Worm (Caenorhabditis elegans) whole organism, L2 larva: ENCODE results near the gene fbxb-54.

Source experiments
- C34F6.9 ChIP-seq: fragments of 150-350 bp; optimal IDR thresholded peaks from 2 replicates; lab custom pipeline; 2014; ENCODE audit warnings: missing biosample characterization, missing genetic modification characterization
- F13H6.1 ChIP-seq: sonication (generic microtip); optimal IDR thresholded peaks from 2 replicates; lab custom pipeline; 2016; ENCODE audit warnings: missing genetic modification characterization, missing compliant biosample characterization
- R02D3.7 ChIP-seq: fragments of 150-350 bp; optimal IDR thresholded peaks from 2 replicates; lab custom pipeline; 2014; ENCODE audit warnings: missing biosample characterization, missing genetic modification characterization
- ZK546.5 ChIP-seq: sonication (generic microtip); optimal IDR thresholded peaks from 2 replicates; lab custom pipeline; 2017; ENCODE audit warnings: missing biosample characterization, missing genetic modification characterization
- alr-1 ChIP-seq: fragments of 150-350 bp; optimal IDR thresholded peaks from 2 replicates; lab custom pipeline; 2014; ENCODE audit warnings: missing biosample characterization, missing genetic modification characterization
- aly-2 ChIP-seq: fragments of 150-350 bp; optimal IDR thresholded peaks from 2 replicates; lab custom pipeline; 2014; ENCODE audit warnings: missing biosample characterization, missing genetic modification characterization
- ama-1 ChIP-seq: fragments of 150-350 bp; optimal IDR thresholded peaks from 2 replicates; lab custom pipeline; 2018; ENCODE audit warnings: inconsistent platforms
- blmp-1 ChIP-seq: sonication (generic microtip); optimal IDR thresholded peaks from 2 replicates; lab custom pipeline; 2017; ENCODE audit warnings: missing genetic modification characterization, mild to moderate bottlenecking, missing compliant biosample characterization, antibody characterized with exemption, moderate library complexity; ENCODE audit not compliant: insufficient read depth
- ceh-16 ChIP-seq: fragments of 150-350 bp; optimal IDR thresholded peaks from 2 replicates; lab custom pipeline; 2014; ENCODE audit warnings: missing biosample characterization, missing genetic modification characterization
- crh-2 ChIP-seq: sonication (generic microtip); optimal IDR thresholded peaks from 2 replicates; lab custom pipeline; 2017; ENCODE audit warnings: missing biosample characterization, missing genetic modification characterization
- dmd-4 ChIP-seq: sonication (generic microtip); optimal IDR thresholded peaks from 2 replicates; lab custom pipeline; 2017; ENCODE audit warnings: missing biosample characterization, missing genetic modification characterization
- egl-27 ChIP-seq: sonication (generic microtip); optimal IDR thresholded peaks from 3 replicates; lab custom pipeline; 2017; ENCODE audit warnings: missing biosample characterization, missing genetic modification reagents, missing genetic modification characterization
- elt-1 ChIP-seq: fragments of 150-350 bp; optimal IDR thresholded peaks from 2 replicates; lab custom pipeline; 2014; ENCODE audit warnings: missing biosample characterization, missing genetic modification characterization
- elt-3 ChIP-seq: sonication (generic microtip); optimal IDR thresholded peaks from 2 replicates; lab custom pipeline; 2017; ENCODE audit warnings: missing biosample characterization, missing genetic modification characterization
- fos-1 ChIP-seq: fragments of 150-350 bp; optimal IDR thresholded peaks from 2 replicates; lab custom pipeline; 2014; ENCODE audit warnings: missing biosample characterization, missing genetic modification characterization
- gmeb-1 ChIP-seq: fragments of 150-350 bp; optimal IDR thresholded peaks from 2 replicates; lab custom pipeline; 2014; ENCODE audit warnings: missing biosample characterization, missing genetic modification characterization
- lin-11 ChIP-seq: fragments of 150-350 bp; sonication (generic microtip); optimal IDR thresholded peaks from 2 replicates; lab custom pipeline; 2014; ENCODE audit warnings: missing biosample characterization, missing genetic modification characterization, inconsistent platforms, mixed read lengths
- mbf-1 ChIP-seq: sonication (generic microtip); optimal IDR thresholded peaks from 2 replicates; lab custom pipeline; 2017; ENCODE audit warnings: missing biosample characterization, missing genetic modification characterization
- nhr-10 ChIP-seq: sonication (generic microtip); optimal IDR thresholded peaks from 2 replicates; lab custom pipeline; 2017; ENCODE audit warnings: missing biosample characterization, missing genetic modification characterization
- nhr-129 ChIP-seq: fragments of 150-350 bp; optimal IDR thresholded peaks from 2 replicates; lab custom pipeline; 2014; ENCODE audit warnings: missing biosample characterization, missing genetic modification characterization
- nhr-237 ChIP-seq: fragments of 150-350 bp; optimal IDR thresholded peaks from 2 replicates; lab custom pipeline; 2014; ENCODE audit warnings: missing biosample characterization, missing genetic modification characterization
- nhr-25 ChIP-seq: fragments of 150-350 bp; sonication (generic microtip); optimal IDR thresholded peaks from 3 replicates; lab custom pipeline; 2014; ENCODE audit warnings: missing biosample characterization, missing genetic modification characterization
- nhr-77 ChIP-seq: fragments of 150-350 bp; optimal IDR thresholded peaks from 2 replicates; lab custom pipeline; 2014; ENCODE audit warnings: missing biosample characterization, missing genetic modification characterization
- sem-4 ChIP-seq: fragments of 150-350 bp; optimal IDR thresholded peaks from 2 replicates; lab custom pipeline; 2014; ENCODE audit warnings: missing biosample characterization, missing genetic modification reagents, missing genetic modification characterization
- skn-1 ChIP-seq: sonication (generic microtip); optimal IDR thresholded peaks from 2 replicates; lab custom pipeline; 2017; ENCODE audit warnings: missing biosample characterization, missing genetic modification characterization
- sma-3 ChIP-seq: sonication (generic microtip); optimal IDR thresholded peaks from 2 replicates; lab custom pipeline; 2016; ENCODE audit warnings: missing genetic modification reagents, missing genetic modification characterization, missing compliant biosample characterization
- sma-9 ChIP-seq, 2 experiments: fragments of 150-350 bp in 1 of 2; sonication (generic microtip) in 1 of 2; optimal IDR thresholded peaks; 2 replicates each; lab custom pipeline; 2014 to 2016; ENCODE audit warnings: missing genetic modification characterization in 2 of 2, mild to moderate bottlenecking in 1 of 2, missing biosample characterization in 1 of 2, missing compliant biosample characterization in 1 of 2, missing genetic modification reagents in 1 of 2, moderate library complexity in 1 of 2
- snpc-4 ChIP-seq: fragments of 150-350 bp; optimal IDR thresholded peaks from 2 replicates; lab custom pipeline; 2014; ENCODE audit warnings: missing biosample characterization, missing genetic modification characterization
- unc-39 ChIP-seq: fragments of 150-350 bp; optimal IDR thresholded peaks from 2 replicates; lab custom pipeline; 2014; ENCODE audit warnings: missing biosample characterization, missing genetic modification characterization
- unc-55 ChIP-seq: fragments of 150-350 bp; sonication (generic microtip); optimal IDR thresholded peaks from 3 replicates; lab custom pipeline; 2014; ENCODE audit warnings: missing biosample characterization, missing genetic modification reagents, missing genetic modification characterization
- unc-62 ChIP-seq: fragments of 150-350 bp; optimal IDR thresholded peaks from 2 replicates; lab custom pipeline; 2014; ENCODE audit warnings: missing biosample characterization, missing genetic modification reagents, missing genetic modification characterization
- ztf-1 ChIP-seq: fragments of 200-800 bp; sonication (Bioruptor generic); conservative IDR thresholded peaks from 2 replicates; pipeline ENCODE4 v1.3.6; 2022; ENCODE audit warnings: missing genetic modification characterization, missing compliant biosample characterization
- ztf-4 ChIP-seq: fragments of 150-350 bp; optimal IDR thresholded peaks from 2 replicates; lab custom pipeline; 2014; ENCODE audit warnings: missing biosample characterization, missing genetic modification characterization

fbxb-54 gene

DNA sequence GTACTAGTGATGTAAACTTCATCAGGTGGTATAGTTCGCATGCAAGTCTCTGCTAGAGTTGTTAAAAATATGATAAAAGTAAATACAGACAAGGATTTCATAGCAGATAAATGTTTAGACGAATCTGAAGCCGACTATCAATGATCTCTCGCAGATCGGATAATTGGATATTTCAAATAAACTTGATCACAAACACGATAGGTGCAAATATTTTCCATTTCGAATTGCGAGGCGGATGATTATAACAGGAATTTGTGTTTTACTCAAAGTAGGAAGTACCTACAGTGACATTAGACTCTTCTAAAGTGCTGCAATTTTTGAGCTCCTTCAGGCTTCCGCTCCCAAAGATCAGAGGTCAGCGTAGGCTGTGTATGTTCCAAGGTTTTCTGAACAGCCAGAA, 33.7 kb upstream of the fbxb-54 start, which contains the start of gene T07H3.7:
TSS of gene T07H3.7 (minus strand) at position 101 of the 400 bp plus-strand sequence.
- TF ChIP-seq elt-1 (no peak), elt-3 (tag; lab: Kevin White, UChicago) (no peak), gmeb-1 (tag; lab: Kevin White, UChicago) (no peak), unc-39 (tag; lab: Kevin White, UChicago) (no peak), crh-2 (tag; lab: Kevin White, UChicago) (no peak), ztf-1 (GFP tag; lab: Robert Waterston, UW) (no peak), ztf-4 (tag; lab: Kevin White, UChicago) (no peak), unc-55 (no peak), nhr-25 (no peak), ZK546.5 (tag; lab: Kevin White, UChicago) (no peak), sem-4 (tag; lab: Kevin White, UChicago) (no peak), lin-11 (tag; lab: Kevin White, UChicago) (no peak)

DNA sequence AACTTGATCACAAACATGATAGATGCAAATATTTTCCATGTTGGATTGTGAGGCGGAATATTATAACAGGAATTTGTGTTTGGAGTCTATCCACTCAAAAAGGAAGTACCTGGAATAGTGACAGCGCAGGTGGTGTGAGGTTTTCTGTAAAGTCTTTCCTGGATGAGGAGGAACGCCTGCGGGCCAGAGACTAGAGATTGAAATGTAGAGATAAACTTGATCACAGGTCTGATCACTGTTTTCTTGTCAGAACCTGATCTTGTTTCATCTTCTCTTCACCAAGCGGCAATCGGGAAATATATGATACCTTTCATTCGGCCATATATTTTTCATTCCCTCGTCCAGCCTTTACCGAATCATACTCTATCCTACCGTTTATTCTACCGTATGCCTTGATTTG, 30.2 kb upstream of the fbxb-54 start, which contains the start of gene T07H3.8:
TSS of gene T07H3.8 (plus strand) at position 301 of the 400 bp plus-strand sequence.
- no peak for TF ChIP-seq ztf-1 (GFP tag; lab: Robert Waterston, UW)
- no peak for TF ChIP-seq ama-1 (lab: Kevin White, UChicago)
- no peak for TF ChIP-seq R02D3.7
- no peak for TF ChIP-seq lin-11 (tag; lab: Kevin White, UChicago)
- no peak for TF ChIP-seq nhr-10 (tag; lab: Kevin White, UChicago)
- no peak for TF ChIP-seq sma-3
- TF ChIP-seq snpc-4 (tag; lab: Kevin White, UChicago) = no peak
- no peak for TF ChIP-seq crh-2 (tag; lab: Kevin White, UChicago)
- TF ChIP-seq, all 48 proteins: peak for 0

- TF ChIP-seq aly-2 (tag; lab: Kevin White, UChicago) = no peak
- TF ChIP-seq nhr-25 = no peak
- no peak for TF ChIP-seq mbf-1
- no peak for TF ChIP-seq unc-39 (tag; lab: Kevin White, UChicago)
- TF ChIP-seq egl-27 (tag; lab: Kevin White, UChicago) = no peak
- TF ChIP-seq C34F6.9 (tag; lab: Kevin White, UChicago) = no peak
- no peak for TF ChIP-seq blmp-1
- no peak for TF ChIP-seq alr-1
- TF ChIP-seq F13H6.1 (tag; lab: Kevin White, UChicago) = no peak
- no peak for TF ChIP-seq lin-11 (tag; lab: Kevin White, UChicago)
- no peak for TF ChIP-seq sma-3
- TF ChIP-seq skn-1 = no peak
- no peak for TF ChIP-seq dmd-4
- TF ChIP-seq nhr-129 (tag; lab: Kevin White, UChicago) = no peak
- no peak for TF ChIP-seq nhr-10 (tag; lab: Kevin White, UChicago)
- TF ChIP-seq sma-9 (GFP tag; optimal IDR thresholded peaks at IDR 0.05; lab: Kevin White, UChicago) = no peak
- TF ChIP-seq sma-9 (tag; optimal IDR thresholded peaks at IDR 0.05; lab: Kevin White, UChicago) = no peak
Observed at ce11 chrII:1584140-1584539, 28.0 kb upstream of the fbxb-54 start, which contains the start of gene clec-21. Gene clec-21 (minus strand): TSS chrII:1584240.

DNA sequence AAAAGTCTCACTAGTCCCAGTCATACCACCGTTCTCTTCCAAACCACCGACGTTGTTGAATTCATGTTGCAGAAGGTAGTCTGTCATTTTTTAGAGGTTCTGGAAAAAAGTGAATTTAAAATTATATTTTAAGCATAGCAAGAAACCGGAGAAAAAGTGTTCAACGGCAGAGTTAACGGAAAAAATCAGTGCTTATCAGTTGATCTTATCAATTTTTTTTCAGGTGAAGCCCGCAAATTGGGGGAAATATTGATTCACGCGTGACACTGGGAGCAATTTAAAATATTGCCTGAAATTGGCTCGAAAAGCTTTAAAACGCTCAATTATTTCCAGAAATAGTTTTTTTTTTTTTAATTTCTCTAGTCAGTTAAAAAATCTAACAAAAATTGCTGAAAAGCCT, 23.8 kb upstream of the fbxb-54 start, which contains the start of gene math-38:
TSS of gene math-38 (minus strand) at position 101 of the 400 bp plus-strand sequence.
- TF ChIP-seq ztf-4 (tag; lab: Kevin White, UChicago) (no peak), egl-27 (tag; lab: Kevin White, UChicago) (no peak), lin-11 (tag; lab: Kevin White, UChicago) (no peak), dmd-4 (no peak), ZK546.5 (tag; lab: Kevin White, UChicago) (no peak), sem-4 (tag; lab: Kevin White, UChicago) (no peak), unc-62 (GFP tag; lab: Kevin White, UChicago) (no peak), nhr-77 (tag; lab: Kevin White, UChicago) (no peak), elt-1 (no peak)
- TF ChIP-seq, all 48 proteins: peak for 0

DNA sequence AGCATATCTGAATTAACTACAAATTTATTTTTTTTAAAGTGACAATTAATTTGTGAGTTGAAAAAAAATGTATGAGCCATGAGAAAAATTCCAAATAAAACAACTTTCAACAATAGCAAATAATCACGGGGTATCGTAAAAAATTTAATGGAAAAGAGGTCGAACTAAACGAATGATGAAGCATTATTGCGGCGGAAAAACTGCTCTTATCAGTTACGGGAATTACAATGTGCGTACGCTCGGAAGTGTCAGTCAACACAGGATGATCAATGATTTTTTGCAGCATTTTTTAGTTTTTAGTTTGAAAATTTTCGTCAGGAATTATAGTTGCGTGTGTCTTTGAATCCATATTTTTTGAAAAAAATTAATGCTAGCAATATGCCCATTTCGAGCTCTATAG, 20.7 kb upstream of the fbxb-54 start:
- TF ChIP-seq fos-1 (tag; lab: Kevin White, UChicago) (peak; percentile 82), unc-62 (GFP tag; lab: Kevin White, UChicago) (no peak)

DNA sequence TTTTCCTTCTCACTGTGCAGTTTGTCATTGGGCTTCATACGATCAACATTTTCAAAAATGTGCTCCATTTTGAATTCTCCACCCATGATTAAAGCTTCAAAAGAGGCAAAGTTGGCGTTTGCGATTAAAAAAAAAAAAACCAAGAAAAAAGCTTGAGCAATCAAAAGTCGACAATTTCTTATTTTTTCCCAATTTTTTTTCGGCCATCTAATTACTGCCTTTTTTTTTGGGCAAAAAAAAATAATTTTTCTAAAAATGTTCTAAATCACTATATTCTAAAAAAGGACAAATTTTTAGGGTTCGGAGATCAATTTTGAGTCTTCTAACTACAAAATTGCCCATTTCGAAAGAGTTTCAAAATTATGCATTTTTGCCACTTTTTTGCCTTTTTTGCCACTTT, 19.9 kb upstream of the fbxb-54 start, which contains the start of gene K05F6.10:
TSS of gene K05F6.10 (minus strand) at position 101 of the 400 bp plus-strand sequence.
- TF ChIP-seq R02D3.7 = no peak
- no peak for TF ChIP-seq nhr-77 (tag; lab: Kevin White, UChicago)
- TF ChIP-seq gmeb-1 (tag; lab: Kevin White, UChicago) = no peak
- no peak for TF ChIP-seq ceh-16 (tag; lab: Kevin White, UChicago)
- no peak for TF ChIP-seq nhr-237 (tag; lab: Kevin White, UChicago)
- TF ChIP-seq ZK546.5 (tag; lab: Kevin White, UChicago) = no peak
